Worm (Caenorhabditis elegans) whole organism, L4 larva: Measurements from ENCODE around the gene txdc-12.1.

Source experiments
- Y75B8A.6 ChIP-seq: fragments of 200-800 bp; sonication (Bioruptor generic); IDR thresholded peaks from 2 replicates; pipeline ENCODE4 v1.3.6; 2022; ENCODE audit warnings: missing genetic modification reagents, missing genetic modification characterization, missing compliant biosample characterization
- daf-8 ChIP-seq: fragments of 200-800 bp; sonication (Bioruptor generic); IDR thresholded peaks from 2 replicates; pipeline ENCODE4 v1.3.6; 2022; ENCODE audit warnings: missing genetic modification characterization, missing compliant biosample characterization
- mdt-29 ChIP-seq: fragments of 200-800 bp; sonication (Bioruptor generic); IDR thresholded peaks from 2 replicates; pipeline ENCODE4 v1.3.6; 2022; ENCODE audit warnings: missing genetic modification reagents, missing genetic modification characterization, missing compliant biosample characterization
- nhr-42 ChIP-seq: fragments of 200-800 bp; sonication (Bioruptor generic); IDR thresholded peaks from 2 replicates; pipeline ENCODE4 v1.3.6; 2022; ENCODE audit warnings: missing genetic modification characterization, missing compliant biosample characterization

The txdc-12.1 gene

DNA sequence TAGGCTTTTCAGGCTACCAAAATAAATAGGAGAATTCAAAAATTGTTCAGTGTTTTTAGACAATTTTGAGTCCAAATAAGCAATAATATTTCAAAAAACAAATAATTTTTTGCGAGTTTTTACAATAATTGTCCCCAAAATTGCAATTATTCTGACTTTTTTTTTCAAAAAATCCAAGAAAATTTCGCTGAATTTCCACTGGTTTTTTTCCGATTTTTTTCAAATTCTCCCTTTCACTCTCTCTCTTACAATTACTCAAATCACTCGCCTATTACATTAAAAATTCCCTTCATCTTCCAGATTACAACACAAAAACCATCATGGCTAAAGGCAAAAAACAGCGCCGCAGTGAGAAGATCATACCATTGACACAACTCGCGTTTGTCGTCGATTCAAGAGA is 48.9 kb downstream of the txdc-12.1 start, which contains the start of gene Y57A10A.31:
Gene Y57A10A.31, plus strand, starts transcription at position 301 of the 400 bp plus-strand sequence.
- TF ChIP-seq Y75B8A.6 (no peak), mdt-29 (no peak), daf-8 (GFP tag; lab: Robert Waterston, UW) (no peak), nhr-42 (GFP tag; lab: Robert Waterston, UW) (no peak)
- TF ChIP-seq, all 104 proteins: peak for 0
